Worm (Caenorhabditis elegans) whole organism, young adult: ENCODE data around the gene ssp-34.

Source experiments
- B0035.1 ChIP-seq: sonication (generic microtip); optimal IDR thresholded peaks from 2 replicates; lab custom pipeline; 2016; ENCODE audit warnings: missing genetic modification characterization, mild to moderate bottlenecking, missing compliant biosample characterization, missing genotype, missing genetic modification reagents
- B0336.3 ChIP-seq: fragments of 200-800 bp; sonication (Bioruptor generic); IDR thresholded peaks from 2 replicates; pipeline ENCODE4 v1.3.6; 2022; ENCODE audit warnings: missing genetic modification characterization, missing compliant biosample characterization
- F10E7.11 ChIP-seq: sonication (generic microtip); optimal IDR thresholded peaks from 2 replicates; lab custom pipeline; 2017; ENCODE audit warnings: mild to moderate bottlenecking, missing genetic modification characterization, moderate library complexity, missing compliant biosample characterization
- F33H1.4 ChIP-seq: fragments of 200-800 bp; sonication (Bioruptor generic); IDR thresholded peaks from 2 replicates; pipeline ENCODE4 v1.3.6; 2022; ENCODE audit warnings: missing genetic modification reagents, missing genetic modification characterization, missing compliant biosample characterization
- F57C9.4 ChIP-seq: sonication (generic microtip); optimal IDR thresholded peaks from 2 replicates; lab custom pipeline; 2017; ENCODE audit warnings: mild to moderate bottlenecking, missing genetic modification characterization, missing compliant biosample characterization
- K11D2.4 ChIP-seq: fragments of 200-800 bp; sonication (Bioruptor generic); IDR thresholded peaks from 2 replicates; pipeline ENCODE4 v1.3.6; 2022; ENCODE audit warnings: missing genetic modification reagents, missing genetic modification characterization, missing compliant biosample characterization
- T07F8.4 ChIP-seq: sonication (generic microtip); optimal IDR thresholded peaks from 2 replicates; lab custom pipeline; 2016; ENCODE audit warnings: mild to moderate bottlenecking, missing genetic modification characterization, moderate library complexity, missing compliant biosample characterization
- Y79H2A.3 ChIP-seq: fragments of 200-800 bp; sonication (Bioruptor generic); conservative IDR thresholded peaks from 2 replicates; pipeline ENCODE4 v1.3.6; 2022; ENCODE audit warnings: missing genetic modification reagents, missing genetic modification characterization, missing compliant biosample characterization
- akir-1 ChIP-seq: fragments of 200-800 bp; sonication (Bioruptor generic); optimal IDR thresholded peaks from 2 replicates; lab custom pipeline; 2018; ENCODE audit warnings: mild to moderate bottlenecking, missing genetic modification characterization, moderate library complexity, missing compliant biosample characterization
- aptf-3 ChIP-seq: fragments of 200-800 bp; sonication (Bioruptor generic); IDR thresholded peaks from 2 replicates; pipeline ENCODE4 v1.3.6; 2022; ENCODE audit warnings: missing genetic modification characterization, missing compliant biosample characterization
- athp-1 ChIP-seq: sonication (generic microtip); optimal IDR thresholded peaks from 2 replicates; lab custom pipeline; 2017; ENCODE audit warnings: mild to moderate bottlenecking, missing genetic modification characterization, missing compliant biosample characterization
- ccch-3 ChIP-seq: fragments of 200-800 bp; sonication (Bioruptor generic); optimal IDR thresholded peaks from 2 replicates; lab custom pipeline; 2018; ENCODE audit warnings: mild to moderate bottlenecking, missing genetic modification characterization, missing compliant biosample characterization
- ceh-91 ChIP-seq: fragments of 200-800 bp; sonication (Bioruptor generic); IDR thresholded peaks from 2 replicates; pipeline ENCODE4 v1.3.6; 2022; ENCODE audit warnings: missing genetic modification reagents, missing genetic modification characterization, missing compliant biosample characterization
- die-1 ChIP-seq: sonication (generic microtip); optimal IDR thresholded peaks from 2 replicates; lab custom pipeline; 2016; ENCODE audit warnings: missing genotype, mild to moderate bottlenecking, missing genetic modification characterization, missing compliant biosample characterization
- efl-1 ChIP-seq: fragments of 150-350 bp; optimal IDR thresholded peaks from 2 replicates; lab custom pipeline; 2014; ENCODE audit warnings: missing biosample characterization, missing genetic modification reagents, missing genetic modification characterization
- egrh-3 ChIP-seq: fragments of 200-800 bp; sonication (Bioruptor generic); IDR thresholded peaks from 2 replicates; pipeline ENCODE4 v1.3.6; 2022; ENCODE audit warnings: missing genetic modification reagents, missing genetic modification characterization, missing compliant biosample characterization
- ekl-4 ChIP-seq: fragments of 200-800 bp; sonication (Bioruptor generic); IDR thresholded peaks from 2 replicates; pipeline ENCODE4 v1.3.6; 2022; ENCODE audit warnings: missing genetic modification reagents, missing genetic modification characterization, missing compliant biosample characterization
- gei-17 ChIP-seq: fragments of 200-800 bp; sonication (Bioruptor generic); optimal IDR thresholded peaks from 2 replicates; lab custom pipeline; 2018; ENCODE audit warnings: mild to moderate bottlenecking, missing genetic modification characterization, missing compliant biosample characterization
- him-1 ChIP-seq: sonication (generic microtip); optimal IDR thresholded peaks from 2 replicates; lab custom pipeline; 2016; ENCODE audit warnings: missing genotype, missing genetic modification reagents, missing genetic modification characterization, missing compliant biosample characterization
- hlh-12 ChIP-seq: sonication (generic microtip); optimal IDR thresholded peaks from 2 replicates; lab custom pipeline; 2016; ENCODE audit warnings: missing genetic modification characterization, missing compliant biosample characterization
- hlh-26 ChIP-seq: fragments of 200-800 bp; sonication (Bioruptor generic); conservative IDR thresholded peaks from 2 replicates; pipeline ENCODE4 v1.3.6; 2022; ENCODE audit warnings: missing genetic modification reagents, missing genetic modification characterization, missing compliant biosample characterization
- hmg-1.2 ChIP-seq: fragments of 200-800 bp; sonication (Bioruptor generic); IDR thresholded peaks from 2 replicates; pipeline ENCODE4 v1.3.6; 2022; ENCODE audit warnings: missing genetic modification reagents, missing genetic modification characterization, missing compliant biosample characterization
- hrde-1 ChIP-seq: sonication (generic microtip); optimal IDR thresholded peaks from 2 replicates; lab custom pipeline; 2016; ENCODE audit warnings: missing genetic modification characterization, mild to moderate bottlenecking, missing compliant biosample characterization, moderate library complexity, missing genotype, missing genetic modification reagents, borderline replicate concordance
- lin-26 ChIP-seq: fragments of 200-800 bp; sonication (Bioruptor generic); IDR thresholded peaks from 2 replicates; pipeline ENCODE4 v1.3.6; 2022; ENCODE audit warnings: missing genetic modification reagents, missing genetic modification characterization, missing compliant biosample characterization
- mcd-1 ChIP-seq: fragments of 200-800 bp; sonication (Bioruptor generic); IDR thresholded peaks from 2 replicates; pipeline ENCODE4 v1.3.6; 2022; ENCODE audit warnings: missing genetic modification reagents, missing genetic modification characterization, missing compliant biosample characterization
- mel-28 ChIP-seq: sonication (generic microtip); optimal IDR thresholded peaks from 2 replicates; lab custom pipeline; 2016; ENCODE audit warnings: borderline replicate concordance, mild to moderate bottlenecking, missing genetic modification characterization, missing compliant biosample characterization
- nhr-90 ChIP-seq: sonication (generic microtip); optimal IDR thresholded peaks from 2 replicates; lab custom pipeline; 2016; ENCODE audit warnings: missing genotype, mild to moderate bottlenecking, missing genetic modification characterization, missing compliant biosample characterization
- pha-4 ChIP-seq: fragments of 150-350 bp; sonication (generic microtip); optimal IDR thresholded peaks from 2 replicates; lab custom pipeline; 2014; ENCODE audit warnings: missing biosample characterization, missing genetic modification reagents, missing genetic modification characterization
- rpc-1 ChIP-seq, 2 experiments: fragments of 150-350 bp in 1 of 2; sonication (generic microtip) in 1 of 2; optimal IDR thresholded peaks; 2 replicates each; lab custom pipeline; 2014 to 2018; ENCODE audit warnings: missing biosample characterization in 1 of 2, missing genetic modification characterization in 1 of 2, missing genetic modification reagents in 1 of 2, missing genotype in 1 of 2
- unc-130 ChIP-seq: sonication (generic microtip); optimal IDR thresholded peaks from 2 replicates; lab custom pipeline; 2016; ENCODE audit warnings: missing genetic modification reagents, missing genetic modification characterization, missing compliant biosample characterization
- xnd-1 ChIP-seq: sonication (generic microtip); optimal IDR thresholded peaks from 2 replicates; lab custom pipeline; 2016; ENCODE audit warnings: missing genotype, missing genetic modification reagents, missing genetic modification characterization, missing compliant biosample characterization
- zfh-2 ChIP-seq: fragments of 200-800 bp; sonication (Bioruptor generic); conservative IDR thresholded peaks from 2 replicates; pipeline ENCODE4 v1.3.6; 2022; ENCODE audit warnings: missing genetic modification reagents, missing genetic modification characterization, missing compliant biosample characterization

Gene ssp-34

ce11 chrIV:10727734-10728133 is 10.7 kb downstream of the ssp-34 start, which contains the start of gene ZC168.2:
Gene ZC168.2, plus strand, starts transcription at chrIV:10728034.
- TF ChIP-seq mcd-1 (no peak), Y79H2A.3 (GFP tag; lab: Robert Waterston, UW) (no peak), F33H1.4 (GFP tag; lab: Robert Waterston, UW) (no peak), die-1 (tag; lab: Kevin White, UChicago) (no peak), ccch-3 (GFP tag; lab: Kevin White, UChicago) (no peak)

ce11 chrIV:10718865-10719264 is 19.5 kb downstream of the ssp-34 start:
- TF ChIP-seq B0035.1 (tag; lab: Kevin White, UChicago) (no peak), unc-130 (GFP tag; lab: Kevin White, UChicago) (no peak), mel-28 (no peak), F57C9.4 (tag; lab: Kevin White, UChicago) (no peak)

ce11 chrIV:10718075-10718474 is 20.3 kb downstream of the ssp-34 start:
- TF ChIP-seq ekl-4 = no peak
- no peak for TF ChIP-seq B0336.3 (GFP tag; lab: Robert Waterston, UW)
- no peak for TF ChIP-seq pha-4 (tag; lab: Kevin White, UChicago)
- TF ChIP-seq ceh-91 (GFP tag; lab: Robert Waterston, UW) = no peak
- TF ChIP-seq athp-1 (tag; lab: Kevin White, UChicago) = no peak
- TF ChIP-seq efl-1 (GFP tag; lab: Kevin White, UChicago) = no peak

ce11 chrIV:10716348-10716747 is 22.1 kb downstream of the ssp-34 start, which contains the start of gene ncx-3:
Gene ncx-3, plus strand, starts transcription at chrIV:10716648.
- TF ChIP-seq rpc-1 (optimal IDR thresholded peaks at IDR 0.05; lab: Kevin White, UChicago) (no peak), rpc-1 (tag; optimal IDR thresholded peaks at IDR 0.05; lab: Kevin White, UChicago) (no peak), zfh-2 (GFP tag; lab: Robert Waterston, UW) (no peak), hlh-12 (tag; lab: Kevin White, UChicago) (no peak), aptf-3 (GFP tag; lab: Robert Waterston, UW) (no peak), egrh-3 (GFP tag; lab: Robert Waterston, UW) (no peak), gei-17 (GFP tag; lab: Kevin White, UChicago) (no peak), K11D2.4 (GFP tag; lab: Robert Waterston, UW) (no peak), akir-1 (no peak), lin-26 (GFP tag; lab: Robert Waterston, UW) (no peak), hrde-1 (tag; lab: Kevin White, UChicago) (no peak), F10E7.11 (tag; lab: Kevin White, UChicago) (no peak), xnd-1 (tag; lab: Kevin White, UChicago) (no peak), T07F8.4 (tag; lab: Kevin White, UChicago) (no peak), him-1 (tag; lab: Kevin White, UChicago) (no peak), F33H1.4 (GFP tag; lab: Robert Waterston, UW) (no peak), athp-1 (tag; lab: Kevin White, UChicago) (no peak), hlh-26 (GFP tag; lab: Robert Waterston, UW) (no peak)

ce11 chrIV:10714594-10714993 is 23.8 kb downstream of the ssp-34 start:
- no peak for TF ChIP-seq nhr-90
- TF ChIP-seq hmg-1.2 (GFP tag; lab: Robert Waterston, UW) = peak; percentile 90
